Fruit fly (Drosophila melanogaster) whole organism, prepupa: Measurements from ENCODE around the gene CG7432.

Source experiments
- Blimp-1 ChIP-seq: fragments of 200-800 bp; sonication (Bioruptor generic); optimal IDR thresholded peaks from 3 replicates; lab custom pipeline; 2017; ENCODE audit warnings: missing biosample characterization, missing genetic modification characterization, mild to moderate bottlenecking, moderate library complexity, missing genetic modification reagents
- CG10631 ChIP-seq: fragments of 200-800 bp; sonication (Bioruptor generic); optimal IDR thresholded peaks from 2 replicates; lab custom pipeline; 2016; ENCODE audit warnings: missing biosample characterization, missing genetic modification characterization
- CG10669 ChIP-seq: fragments of 200-800 bp; sonication (Bioruptor generic); optimal IDR thresholded peaks from 3 replicates; lab custom pipeline; 2018; ENCODE audit warnings: missing biosample characterization, mild to moderate bottlenecking, missing genetic modification characterization, moderate library complexity
- CG11762 ChIP-seq: fragments of 200-800 bp; sonication (Bioruptor generic); optimal IDR thresholded peaks from 3 replicates; lab custom pipeline; 2016; ENCODE audit warnings: missing biosample characterization, missing genetic modification characterization; ENCODE audit not compliant: insufficient read depth
- CG11902 ChIP-seq: fragments of 200-800 bp; sonication (Bioruptor generic); optimal IDR thresholded peaks from 3 replicates; lab custom pipeline; 2016; ENCODE audit warnings: missing biosample characterization, missing genetic modification characterization
- CG15336 ChIP-seq: fragments of 200-800 bp; sonication (Bioruptor generic); IDR thresholded peaks from 2 replicates; pipeline ENCODE4 v1.3.6; 2022; ENCODE audit warnings: missing biosample characterization, missing genetic modification characterization
- CG16779 ChIP-seq: fragments of 200-800 bp; sonication (Bioruptor generic); optimal IDR thresholded peaks from 3 replicates; lab custom pipeline; 2017; ENCODE audit warnings: missing biosample characterization, mild to moderate bottlenecking, missing genetic modification characterization
- CG3032 ChIP-seq: fragments of 200-800 bp; optimal IDR thresholded peaks from 2 replicates; lab custom pipeline; 2019; ENCODE audit warnings: missing biosample characterization, mild to moderate bottlenecking, missing genetic modification characterization, moderate library complexity
- CG31627 ChIP-seq: fragments of 200-800 bp; sonication (Bioruptor generic); optimal IDR thresholded peaks from 3 replicates; lab custom pipeline; 2016; ENCODE audit warnings: missing biosample characterization, missing genetic modification characterization
- CG34406 ChIP-seq: fragments of 200-800 bp; sonication (Bioruptor generic); optimal IDR thresholded peaks from 3 replicates; lab custom pipeline; 2016; ENCODE audit warnings: missing biosample characterization, missing genetic modification characterization
- CG3919 ChIP-seq: fragments of 200-800 bp; sonication (Bioruptor generic); optimal IDR thresholded peaks from 3 replicates; lab custom pipeline; 2016; ENCODE audit warnings: missing biosample characterization, missing genetic modification characterization
- CG6163 ChIP-seq: fragments of 200-800 bp; sonication (Bioruptor generic); IDR thresholded peaks from 3 replicates; pipeline ENCODE4 v1.3.6; 2022; ENCODE audit warnings: missing biosample characterization, missing genetic modification characterization
- CG6276 ChIP-seq: fragments of 200-800 bp; sonication (Bioruptor generic); optimal IDR thresholded peaks from 2 replicates; lab custom pipeline; 2017; ENCODE audit warnings: missing biosample characterization, mild to moderate bottlenecking, missing genetic modification characterization
- CG6808 ChIP-seq: fragments of 200-800 bp; sonication (Bioruptor generic); optimal IDR thresholded peaks from 3 replicates; lab custom pipeline; 2017; ENCODE audit warnings: missing biosample characterization, missing genetic modification characterization, mild to moderate bottlenecking, moderate library complexity, missing genetic modification reagents
- CG6854 ChIP-seq: fragments of 200-800 bp; sonication (Bioruptor generic); optimal IDR thresholded peaks from 2 replicates; lab custom pipeline; 2017; ENCODE audit warnings: missing biosample characterization, mild to moderate bottlenecking, missing genetic modification characterization
- CG7368 ChIP-seq: fragments of 200-800 bp; sonication (Bioruptor generic); optimal IDR thresholded peaks from 3 replicates; lab custom pipeline; 2016; ENCODE audit warnings: missing biosample characterization, missing genetic modification characterization
- CG8119 ChIP-seq: fragments of 200-800 bp; sonication (Bioruptor generic); IDR thresholded peaks from 3 replicates; pipeline ENCODE4 v1.3.6; 2022; ENCODE audit warnings: missing biosample characterization, missing genetic modification characterization
- CG8319 ChIP-seq: fragments of 200-800 bp; sonication (Bioruptor generic); optimal IDR thresholded peaks from 3 replicates; lab custom pipeline; 2016; ENCODE audit warnings: missing biosample characterization, missing genetic modification characterization
- CG8632 ChIP-seq: fragments of 200-800 bp; sonication (Bioruptor generic); optimal IDR thresholded peaks from 3 replicates; lab custom pipeline; 2016; ENCODE audit warnings: missing biosample characterization, missing genetic modification characterization
- CG9139 ChIP-seq: fragments of 200-800 bp; sonication (Bioruptor generic); optimal IDR thresholded peaks from 3 replicates; lab custom pipeline; 2017; ENCODE audit warnings: missing biosample characterization, mild to moderate bottlenecking, missing genetic modification characterization
- Eip75B ChIP-seq: fragments of 200-800 bp; sonication (Bioruptor generic); optimal IDR thresholded peaks from 3 replicates; lab custom pipeline; 2016; ENCODE audit warnings: missing biosample characterization, missing genetic modification characterization
- Eip78C ChIP-seq: fragments of 200-800 bp; sonication (Bioruptor generic); peaks from one replicate; lab custom pipeline; 2016; ENCODE audit warnings: missing biosample characterization, missing genetic modification characterization
- Eip93F ChIP-seq: fragments of 200-800 bp; sonication (Bioruptor generic); optimal IDR thresholded peaks from 2 replicates; lab custom pipeline; 2016; ENCODE audit warnings: missing biosample characterization, mild to moderate bottlenecking, missing genetic modification characterization
- Ets21C ChIP-seq: fragments of 200-800 bp; sonication (Bioruptor generic); optimal IDR thresholded peaks from 3 replicates; lab custom pipeline; 2016; ENCODE audit warnings: missing biosample characterization, missing genetic modification characterization
- Ets96B ChIP-seq: fragments of 200-800 bp; optimal IDR thresholded peaks from 2 replicates; lab custom pipeline; 2019; ENCODE audit warnings: missing biosample characterization, mild to moderate bottlenecking, missing genetic modification characterization, moderate library complexity
- Gug ChIP-seq: fragments of 200-800 bp; sonication (Bioruptor generic); IDR thresholded peaks from 2 replicates; pipeline ENCODE4 v1.3.6; 2022; ENCODE audit warnings: missing biosample characterization, missing genetic modification characterization
- Hr38 ChIP-seq: sonication (Bioruptor generic); optimal IDR thresholded peaks from 2 replicates; lab custom pipeline; 2016; ENCODE audit warnings: missing biosample characterization, missing genetic modification characterization
- Hr39 ChIP-seq: fragments of 200-800 bp; sonication (Bioruptor generic); optimal IDR thresholded peaks from 2 replicates; lab custom pipeline; 2016; ENCODE audit warnings: missing biosample characterization, missing genetic modification characterization
- Hr4 ChIP-seq: fragments of 200-800 bp; sonication (Bioruptor generic); optimal IDR thresholded peaks from 3 replicates; lab custom pipeline; 2016; ENCODE audit warnings: missing biosample characterization, missing genetic modification characterization
- Lpt ChIP-seq: fragments of 200-800 bp; sonication (Bioruptor generic); optimal IDR thresholded peaks from 3 replicates; lab custom pipeline; 2016; ENCODE audit warnings: missing biosample characterization, missing genetic modification characterization
- Met ChIP-seq: fragments of 200-800 bp; sonication (Bioruptor generic); optimal IDR thresholded peaks from 3 replicates; lab custom pipeline; 2016; ENCODE audit warnings: missing biosample characterization, missing genetic modification characterization
- OdsH ChIP-seq: fragments of 200-800 bp; sonication (Bioruptor generic); optimal IDR thresholded peaks from 3 replicates; lab custom pipeline; 2016; ENCODE audit warnings: missing biosample characterization, missing genetic modification characterization
- Smox ChIP-seq: fragments of 200-800 bp; sonication (Bioruptor generic); optimal IDR thresholded peaks from 3 replicates; lab custom pipeline; 2016; ENCODE audit warnings: missing biosample characterization, missing genetic modification characterization
- Sox102F ChIP-seq: fragments of 200-800 bp; sonication (Bioruptor generic); optimal IDR thresholded peaks from 2 replicates; lab custom pipeline; 2016; ENCODE audit warnings: missing biosample characterization, mild to moderate bottlenecking, missing genetic modification characterization
- achi ChIP-seq: fragments of 200-800 bp; sonication (Bioruptor generic); optimal IDR thresholded peaks from 3 replicates; lab custom pipeline; 2016; ENCODE audit warnings: missing biosample characterization, missing genetic modification characterization
- acj6 ChIP-seq: fragments of 200-800 bp; sonication (Bioruptor generic); optimal IDR thresholded peaks from 3 replicates; lab custom pipeline; 2016; ENCODE audit warnings: missing biosample characterization, missing genetic modification characterization
- cyc ChIP-seq: fragments of 200-800 bp; sonication (Bioruptor generic); optimal IDR thresholded peaks from 3 replicates; lab custom pipeline; 2016; ENCODE audit warnings: missing biosample characterization, missing genetic modification characterization
- dac ChIP-seq: fragments of 200-800 bp; sonication (Bioruptor generic); optimal IDR thresholded peaks from 2 replicates; lab custom pipeline; 2017; ENCODE audit warnings: missing biosample characterization, mild to moderate bottlenecking, missing genetic modification characterization
- dsx ChIP-seq: fragments of 200-800 bp; optimal IDR thresholded peaks from 3 replicates; lab custom pipeline; 2019; ENCODE audit warnings: missing biosample characterization, mild to moderate bottlenecking, missing genetic modification characterization, moderate library complexity; ENCODE audit not compliant: poor library complexity, severe bottlenecking
- eg ChIP-seq: fragments of 200-800 bp; sonication (Bioruptor generic); IDR thresholded peaks from 3 replicates; pipeline ENCODE4 v1.3.6; 2022; ENCODE audit warnings: missing biosample characterization, missing genetic modification characterization
- fd59A ChIP-seq: fragments of 200-800 bp; sonication (Bioruptor generic); optimal IDR thresholded peaks from 2 replicates; lab custom pipeline; 2017; ENCODE audit warnings: missing biosample characterization, mild to moderate bottlenecking, missing genetic modification characterization, missing genetic modification reagents
- fd85E ChIP-seq: fragments of 200-800 bp; sonication (Bioruptor generic); optimal IDR thresholded peaks from 3 replicates; lab custom pipeline; 2016; ENCODE audit warnings: missing biosample characterization, missing genetic modification characterization
- fkh ChIP-seq: fragments of 200-800 bp; sonication (Bioruptor generic); optimal IDR thresholded peaks from 3 replicates; lab custom pipeline; 2017; ENCODE audit warnings: missing biosample characterization, mild to moderate bottlenecking, missing genetic modification characterization, moderate library complexity
- lz ChIP-seq: fragments of 200-800 bp; sonication (Bioruptor generic); optimal IDR thresholded peaks from 3 replicates; lab custom pipeline; 2016; ENCODE audit warnings: missing biosample characterization, missing genetic modification characterization
- net ChIP-seq: fragments of 200-800 bp; sonication (Bioruptor generic); optimal IDR thresholded peaks from 3 replicates; lab custom pipeline; 2016; ENCODE audit warnings: missing biosample characterization, missing genetic modification characterization
- salr ChIP-seq, 2 experiments: fragments of 200-800 bp; sonication (Bioruptor generic); optimal IDR thresholded peaks; 3 replicates each; lab custom pipeline; 2016 to 2018; ENCODE audit warnings: missing biosample characterization in 2 of 2, missing genetic modification characterization in 2 of 2, mild to moderate bottlenecking in 1 of 2
- spab ChIP-seq: fragments of 200-800 bp; sonication (Bioruptor generic); optimal IDR thresholded peaks from 2 replicates; lab custom pipeline; 2017; ENCODE audit warnings: missing biosample characterization, mild to moderate bottlenecking, missing genetic modification characterization, missing genetic modification reagents
- ss ChIP-seq, 2 experiments: fragments of 200-800 bp; sonication (Bioruptor generic); optimal IDR thresholded peaks; 2 replicates in 1 of 2; 3 replicates in 1 of 2; lab custom pipeline; 2017 to 2018; ENCODE audit warnings: mild to moderate bottlenecking in 2 of 2, missing biosample characterization in 2 of 2, missing genetic modification characterization in 2 of 2, moderate library complexity in 1 of 2
- svp ChIP-seq: fragments of 200-800 bp; sonication (Bioruptor generic); peaks from one replicate; lab custom pipeline; 2016; ENCODE audit warnings: missing biosample characterization, missing genetic modification characterization
- topi ChIP-seq: fragments of 200-800 bp; sonication (Bioruptor generic); optimal IDR thresholded peaks from 3 replicates; lab custom pipeline; 2016; ENCODE audit warnings: missing biosample characterization, missing genetic modification characterization
- vri ChIP-seq: fragments of 200-800 bp; sonication (Bioruptor generic); optimal IDR thresholded peaks from 3 replicates; lab custom pipeline; 2016; ENCODE audit warnings: missing biosample characterization, mild to moderate bottlenecking, missing genetic modification characterization

CG7432 gene

dm6 chr3R:19644094-19644900, 20.5 kb upstream of the CG7432 start, which contains the start of gene Vha13:
TSS of gene Vha13 (minus strand) at chr3R:19644386.
- TF ChIP-seq eg (GFP tag; lab: Robert Waterston, UW), result no peak
- TF ChIP-seq Lpt (GFP tag; lab: Kevin White, UChicago), result no peak
- TF ChIP-seq Eip78C, result peak; percentile 68
- peak; percentile 50 for TF ChIP-seq CG3919 (GFP tag; lab: Kevin White, UChicago)
- peak; percentile 2 for TF ChIP-seq dsx
- peak; percentile 46; the same call in 1 of the 3 replicates for TF ChIP-seq CG6163 (GFP tag; lab: Robert Waterston, UW)
- peak; percentile 1 for TF ChIP-seq CG8319 (GFP tag; lab: Kevin White, UChicago)
- peak; percentile 20 for TF ChIP-seq acj6 (GFP tag; lab: Kevin White, UChicago)
- no peak for TF ChIP-seq Eip93F (GFP tag; lab: Kevin White, UChicago)
- peak; percentile 74 for TF ChIP-seq svp
- no peak for TF ChIP-seq net
- TF ChIP-seq CG11902 (GFP tag; lab: Kevin White, UChicago), result peak; percentile 32
- no peak for TF ChIP-seq Eip75B
- TF ChIP-seq CG15336 (GFP tag; lab: Robert Waterston, UW), result no peak
- TF ChIP-seq Hr4 (GFP tag; lab: Kevin White, UChicago), result peak; percentile 6
- TF ChIP-seq Blimp-1 (GFP tag; lab: Kevin White, UChicago), result peak; percentile 10
- peak; percentile 31; the same call in 1 of the 3 replicates for TF ChIP-seq CG8119 (GFP tag; lab: Robert Waterston, UW)
- peak; percentile 15 for TF ChIP-seq CG7368 (GFP tag; lab: Kevin White, UChicago)
- peak; percentile 49 for TF ChIP-seq CG31627
- no peak for TF ChIP-seq vri (GFP tag; lab: Kevin White, UChicago)
- TF ChIP-seq CG6276 (GFP tag; lab: Kevin White, UChicago), result no peak
- TF ChIP-seq fkh (GFP tag; lab: Kevin White, UChicago), result peak; percentile 38
- TF ChIP-seq ss (GFP tag; optimal IDR thresholded peaks at IDR 0.05; lab: Kevin White, UChicago), result peak; percentile 49 to 57
- TF ChIP-seq CG11762 (GFP tag; lab: Kevin White, UChicago), result no peak
- TF ChIP-seq CG9139 (GFP tag; lab: Kevin White, UChicago), result no peak
- TF ChIP-seq Sox102F (GFP tag; lab: Kevin White, UChicago), result peak; percentile 64
- no peak for TF ChIP-seq CG8632 (GFP tag; lab: Kevin White, UChicago)
- TF ChIP-seq CG10669 (GFP tag; lab: Kevin White, UChicago), result no peak
- TF ChIP-seq cyc (GFP tag; lab: Kevin White, UChicago), result peak; percentile 5
- no peak for TF ChIP-seq Ets96B (tag; lab: Kevin White, UChicago)
- TF ChIP-seq CG10631 (GFP tag; lab: Kevin White, UChicago), result peak; percentile 51
- TF ChIP-seq fd85E, result no peak
- no peak for TF ChIP-seq CG6808 (GFP tag; lab: Kevin White, UChicago)
- peak; percentile 28 for TF ChIP-seq topi
- no peak for TF ChIP-seq fd59A (GFP tag; lab: Kevin White, UChicago)
- no peak for TF ChIP-seq Hr38 (GFP tag; lab: Kevin White, UChicago)
- no peak for TF ChIP-seq dac (GFP tag; lab: Kevin White, UChicago)
- TF ChIP-seq Smox (GFP tag; lab: Kevin White, UChicago), result peak; percentile 32
- TF ChIP-seq salr (GFP tag; optimal IDR thresholded peaks at IDR 0.05; lab: Kevin White, UChicago), result no peak
- TF ChIP-seq lz (GFP tag; lab: Kevin White, UChicago), result peak; percentile 42
- TF ChIP-seq Gug, result no peak
- TF ChIP-seq Hr39 (GFP tag; lab: Kevin White, UChicago), result peak; percentile 58
- peak; percentile 26 for TF ChIP-seq OdsH
- TF ChIP-seq Ets21C (GFP tag; lab: Kevin White, UChicago), result peak; percentile 36
- no peak for TF ChIP-seq CG3032 (tag; lab: Kevin White, UChicago)
- no peak for TF ChIP-seq Met (GFP tag; lab: Kevin White, UChicago)
- TF ChIP-seq spab (GFP tag; lab: Kevin White, UChicago), result no peak
- peak; percentile 28 for TF ChIP-seq achi
- TF ChIP-seq CG6854 (GFP tag; lab: Kevin White, UChicago), result peak; percentile 87
- peak; percentile 56 for TF ChIP-seq CG16779 (tag; lab: Kevin White, UChicago)
- TF ChIP-seq CG34406 (GFP tag; lab: Kevin White, UChicago), result no peak
